Fruit fly (Drosophila melanogaster): Measurements from ENCODE around the gene CG8138.

- TF ChIP-seq Hmr (GFP tag; optimal IDR thresholded peaks at IDR 0.05) (no peak), sim (GFP tag; IDR thresholded peaks at IDR 0.05) (no peak), CG7839 (tag; optimal IDR thresholded peaks at IDR 0.05) (no peak), eve (GFP tag; optimal IDR thresholded peaks at IDR 0.05) (no peak)
These were observed 7.1 kb downstream of the CG8138 start, which contains the start of gene CG14380 for dm6 chr3R:13188219-13188618.
